Worm (Caenorhabditis elegans): ENCODE measurements around the gene fbxb-44.
"Not testable (repeated sequence)": the region's sequence is repeated elsewhere in the genome, so short reads cannot be mapped to it uniquely, and the experiment has no call there.

The fbxb-44 gene

DNA sequence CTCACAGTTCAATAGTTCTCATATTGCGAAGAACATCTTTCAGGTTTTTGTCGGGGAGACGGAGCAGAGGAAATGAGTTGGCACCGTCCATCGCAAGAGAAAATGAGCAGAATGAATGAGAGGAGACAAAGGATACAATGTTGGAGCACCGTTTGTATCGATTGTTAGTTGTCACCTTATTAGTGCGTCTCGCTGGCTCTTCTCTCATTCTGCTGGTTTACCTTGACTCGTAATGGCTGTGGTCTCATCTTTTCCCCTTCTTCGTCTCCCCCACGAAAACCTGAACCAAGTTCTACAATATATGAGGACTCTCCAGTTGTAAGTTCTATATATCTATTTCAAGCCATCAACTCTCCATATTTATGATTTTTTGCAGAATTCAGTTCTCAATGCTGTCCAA, 17.5 kb downstream of the fbxb-44 start, which contains the start of the genes fbxb-54 and fbxb-50:
Gene fbxb-54 (minus strand): TSS at position 101 of the 400 bp plus-strand sequence.
Gene fbxb-50 (plus strand): TSS at position 227 of the 400 bp plus-strand sequence.
- not testable (repeated sequence) for TF ChIP-seq skn-1, peb-1, gmeb-1 (tag; optimal IDR thresholded peaks at IDR 0.05)

DNA sequence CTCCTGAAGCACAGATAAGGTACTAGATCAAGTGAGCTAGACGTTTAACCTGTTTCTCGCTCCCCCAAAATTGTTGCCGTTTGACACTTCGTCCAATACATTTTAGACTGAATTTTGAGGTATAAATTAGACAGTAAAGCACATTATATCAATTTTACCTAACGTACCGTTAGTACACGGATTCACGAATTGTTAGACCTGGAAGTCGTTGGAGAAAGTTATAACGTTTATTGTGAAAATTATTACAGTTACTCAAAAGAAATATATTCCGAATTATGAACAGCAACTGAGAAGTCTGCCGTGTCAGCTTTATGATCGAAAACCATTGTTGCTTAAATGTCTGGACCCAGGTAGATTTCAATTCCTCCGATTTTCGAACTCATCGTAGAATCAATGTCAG, 22.1 kb downstream of the fbxb-44 start:
- TF ChIP-seq gmeb-1 (tag; optimal IDR thresholded peaks at IDR 0.05), result no peak
- no peak for TF ChIP-seq lin-11 (tag; optimal IDR thresholded peaks at IDR 0.05)
- TF ChIP-seq mdl-1 (tag; optimal IDR thresholded peaks at IDR 0.05), result no peak
- TF ChIP-seq ztf-11 (tag; optimal IDR thresholded peaks at IDR 0.05), result no peak
- no peak for TF ChIP-seq nhr-129 (tag; optimal IDR thresholded peaks at IDR 0.05)
- no peak for TF ChIP-seq nhr-23 (tag; optimal IDR thresholded peaks at IDR 0.05)
- TF ChIP-seq snpc-4 (tag; optimal IDR thresholded peaks at IDR 0.05), result no peak
- no peak for TF ChIP-seq lsy-2 (tag; optimal IDR thresholded peaks at IDR 0.05)
- TF ChIP-seq elt-3 (tag; optimal IDR thresholded peaks at IDR 0.05), result no peak
- TF ChIP-seq lin-13 (GFP tag; optimal IDR thresholded peaks at IDR 0.05), result no peak
- TF ChIP-seq mab-5 (tag; optimal IDR thresholded peaks at IDR 0.05), result no peak
- TF ChIP-seq nhr-77 (tag; optimal IDR thresholded peaks at IDR 0.05), result no peak
- no peak for TF ChIP-seq unc-62 (GFP tag; optimal IDR thresholded peaks at IDR 0.05)
- no peak for TF ChIP-seq nhr-237 (tag; optimal IDR thresholded peaks at IDR 0.05)
- TF ChIP-seq dmd-4 (tag; optimal IDR thresholded peaks at IDR 0.05), result no peak
- no peak for TF ChIP-seq nhr-11 (tag; optimal IDR thresholded peaks at IDR 0.05)
- TF ChIP-seq crh-2 (tag; optimal IDR thresholded peaks at IDR 0.05), result no peak
- no peak for TF ChIP-seq lin-39 (tag; optimal IDR thresholded peaks at IDR 0.05)

DNA sequence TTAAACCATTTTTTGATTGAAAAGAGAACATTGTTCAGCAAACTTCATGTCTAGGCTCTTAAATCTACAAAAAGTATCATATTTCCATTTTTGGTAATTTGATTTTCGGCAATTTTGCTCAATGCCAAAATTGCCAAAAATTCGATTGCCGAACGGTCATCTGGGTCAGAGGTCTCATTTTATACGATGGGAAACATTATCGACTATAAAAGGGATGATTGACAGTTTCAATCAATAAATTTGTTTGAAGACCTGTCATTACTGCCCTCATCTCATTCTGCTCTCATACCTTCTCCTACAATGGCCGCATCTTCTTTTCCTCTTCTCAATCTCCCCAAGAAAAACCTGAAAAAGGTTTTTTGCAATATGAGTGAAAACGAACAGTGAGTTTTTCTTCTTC, 23.2 kb downstream of the fbxb-44 start, which contains the start of gene K05F6.14:
Gene K05F6.14 (plus strand): TSS at position 301 of the 400 bp plus-strand sequence.
- TF ChIP-seq nhr-129 (tag; optimal IDR thresholded peaks at IDR 0.05) (no peak), nhr-6 (tag; optimal IDR thresholded peaks at IDR 0.05) (no peak), blmp-1 (tag; optimal IDR thresholded peaks at IDR 0.05; ENCODE audit: insufficient read depth) (no peak), nhr-23 (tag; optimal IDR thresholded peaks at IDR 0.05) (no peak), elt-1 (tag; optimal IDR thresholded peaks at IDR 0.05) (no peak)

ce11 chrII:1567646-1568045, 29.0 kb downstream of the fbxb-44 start, which contains the start of gene K05F6.8:
Gene K05F6.8 (minus strand): TSS chrII:1567746.
- TF ChIP-seq nhr-23 (tag; optimal IDR thresholded peaks at IDR 0.05), result no peak
- TF ChIP-seq nhr-12 (tag; optimal IDR thresholded peaks at IDR 0.05), result no peak
- no peak for TF ChIP-seq ztf-1 (GFP tag; conservative IDR thresholded peaks at IDR 0.05)
- no peak for TF ChIP-seq aly-2 (tag; optimal IDR thresholded peaks at IDR 0.05)
- no peak for TF ChIP-seq blmp-1 (tag; optimal IDR thresholded peaks at IDR 0.05; ENCODE audit: insufficient read depth)
- TF ChIP-seq crh-2 (tag; optimal IDR thresholded peaks at IDR 0.05), result no peak
- no peak for TF ChIP-seq ceh-82 (tag; optimal IDR thresholded peaks at IDR 0.05)
- no peak for TF ChIP-seq elt-1 (tag; optimal IDR thresholded peaks at IDR 0.05)
- no peak for TF ChIP-seq lin-13 (GFP tag; optimal IDR thresholded peaks at IDR 0.05)
- TF ChIP-seq sma-3 (GFP tag; optimal IDR thresholded peaks at IDR 0.05), result no peak
- TF ChIP-seq unc-55 (GFP tag; optimal IDR thresholded peaks at IDR 0.05), result no peak
- no peak for TF ChIP-seq ZK546.5 (tag; optimal IDR thresholded peaks at IDR 0.05)

DNA sequence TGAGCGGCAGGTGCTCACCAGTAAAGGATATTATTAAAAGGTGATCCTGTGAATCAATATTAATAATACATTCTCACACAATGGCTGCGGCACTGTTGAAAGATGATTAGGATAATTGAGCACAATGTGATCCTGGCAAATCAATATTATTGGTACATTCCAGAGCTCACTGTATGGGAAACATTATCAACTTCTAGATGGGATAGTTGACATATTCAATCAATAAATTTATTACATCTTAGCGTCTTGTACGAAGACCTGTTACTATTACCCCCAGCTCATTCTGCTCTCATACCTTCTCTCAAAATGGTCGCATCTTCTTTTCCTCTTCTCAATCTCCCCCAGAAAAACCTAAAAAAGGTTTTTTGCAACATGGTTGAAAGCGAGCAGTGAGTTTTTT, 29.5 kb downstream of the fbxb-44 start, which contains the start of gene fbxb-49:
Gene fbxb-49 (plus strand): TSS at position 301 of the 400 bp plus-strand sequence.
- no peak for TF ChIP-seq crh-2 (tag; optimal IDR thresholded peaks at IDR 0.05)

- TF ChIP-seq ceh-16 (tag; optimal IDR thresholded peaks at IDR 0.05), result no peak
- TF ChIP-seq gmeb-1 (tag; optimal IDR thresholded peaks at IDR 0.05), result no peak
- no peak for TF ChIP-seq C34F6.9 (tag; optimal IDR thresholded peaks at IDR 0.05)
- TF ChIP-seq dmd-4 (tag; optimal IDR thresholded peaks at IDR 0.05), result no peak
- no peak for TF ChIP-seq mab-5 (tag; optimal IDR thresholded peaks at IDR 0.05)
- no peak for TF ChIP-seq skn-1 (tag; optimal IDR thresholded peaks at IDR 0.05)
- TF ChIP-seq lin-13 (GFP tag; optimal IDR thresholded peaks at IDR 0.05), result no peak
- no peak for TF ChIP-seq nhr-21 (tag; optimal IDR thresholded peaks at IDR 0.05)
- no peak for TF ChIP-seq R02D3.7 (tag; optimal IDR thresholded peaks at IDR 0.05)
- no peak for TF ChIP-seq snpc-4 (tag; optimal IDR thresholded peaks at IDR 0.05)
- TF ChIP-seq lsy-2 (tag; optimal IDR thresholded peaks at IDR 0.05), result no peak
- no peak for TF ChIP-seq nhr-25 (tag; optimal IDR thresholded peaks at IDR 0.05)
- no peak for TF ChIP-seq alr-1 (tag; optimal IDR thresholded peaks at IDR 0.05)
- TF ChIP-seq zag-1 (tag; optimal IDR thresholded peaks at IDR 0.05), result no peak
These were observed 32.3 kb downstream of the fbxb-44 start, which contains the start of gene fbxb-46 for ce11 chrII:1571032-1571431. Gene fbxb-46 (minus strand): TSS chrII:1571132.
